Fruit fly (Drosophila melanogaster) whole organism, prepupa: ENCODE measurements around the gene Nedd4.

Source experiments
- CG6808 ChIP-seq: fragments of 200-800 bp; sonication (Bioruptor generic); optimal IDR thresholded peaks from 3 replicates; lab custom pipeline; 2017; ENCODE audit warnings: missing biosample characterization, missing genetic modification characterization, mild to moderate bottlenecking, moderate library complexity, missing genetic modification reagents
- CG6854 ChIP-seq: fragments of 200-800 bp; sonication (Bioruptor generic); optimal IDR thresholded peaks from 2 replicates; lab custom pipeline; 2017; ENCODE audit warnings: missing biosample characterization, mild to moderate bottlenecking, missing genetic modification characterization
- Lpt ChIP-seq: fragments of 200-800 bp; sonication (Bioruptor generic); optimal IDR thresholded peaks from 3 replicates; lab custom pipeline; 2016; ENCODE audit warnings: missing biosample characterization, missing genetic modification characterization
- spab ChIP-seq: fragments of 200-800 bp; sonication (Bioruptor generic); optimal IDR thresholded peaks from 2 replicates; lab custom pipeline; 2017; ENCODE audit warnings: missing biosample characterization, mild to moderate bottlenecking, missing genetic modification characterization, missing genetic modification reagents

DNA sequence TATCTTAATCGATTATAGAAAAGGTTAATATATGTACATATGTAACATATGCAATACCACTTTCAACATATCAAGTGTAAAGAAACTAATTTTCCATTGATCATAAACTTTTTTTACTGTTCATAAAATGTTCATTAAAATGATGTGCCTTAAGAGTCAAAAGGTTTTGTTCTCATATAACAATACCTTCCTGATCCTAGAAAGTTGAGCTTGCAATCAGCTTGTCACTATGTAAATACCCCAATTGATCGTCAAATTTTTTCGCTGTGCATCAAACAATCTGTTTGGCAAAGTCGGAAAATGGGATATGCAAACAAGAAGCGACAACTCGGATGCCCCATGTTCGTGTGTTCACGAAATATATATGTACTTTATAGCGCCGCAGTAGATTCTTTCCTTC is 60.2 kb downstream of the Nedd4 start:
- TF ChIP-seq CG6854 (GFP tag; lab: Kevin White, UChicago) (no peak), Lpt (GFP tag; lab: Kevin White, UChicago) (no peak), CG6808 (GFP tag; lab: Kevin White, UChicago) (peak; percentile 24), spab (GFP tag; lab: Kevin White, UChicago) (no peak)
